Worm (Caenorhabditis elegans) whole organism, L4/young adult: ENCODE results near the gene C09H5.7.

Experiments used
- dao-5 ChIP-seq: sonication (generic microtip); optimal IDR thresholded peaks from 2 replicates; lab custom pipeline; 2016; ENCODE audit warnings: missing genotype, missing genetic modification characterization, moderate library complexity, missing compliant biosample characterization
- him-1 ChIP-seq: sonication (generic microtip); optimal IDR thresholded peaks from 2 replicates; lab custom pipeline; 2016; ENCODE audit warnings: missing genotype, missing genetic modification reagents, missing genetic modification characterization, missing compliant biosample characterization

DNA sequence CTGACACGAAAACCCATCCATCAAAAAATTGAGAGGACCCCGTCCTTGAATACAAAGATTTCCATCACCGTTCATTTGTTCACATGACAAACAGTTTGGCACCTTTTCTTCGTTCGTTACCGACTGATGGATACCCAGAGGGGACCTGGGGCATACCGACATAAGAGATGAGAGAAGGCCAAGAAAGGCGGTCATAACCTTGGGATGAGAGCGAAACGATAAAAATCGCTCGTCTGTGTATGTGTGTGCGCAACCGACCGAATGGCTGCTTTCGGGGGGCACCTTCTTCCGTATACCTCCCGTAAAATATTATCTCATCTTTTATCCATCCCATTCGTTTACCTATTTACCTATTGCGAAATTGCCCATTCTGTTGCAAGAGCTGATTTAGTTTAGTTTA lies 40.1 kb downstream of the C09H5.7 start:
- no peak for TF ChIP-seq him-1 (tag; lab: Kevin White, UChicago)
- TF ChIP-seq dao-5 (tag; lab: Kevin White, UChicago) = no peak
